Worm (Caenorhabditis elegans) whole organism, late embryonic: ENCODE data around the gene cyp-33C4.

Source experiments
- ceh-14 ChIP-seq: sonication (generic microtip); optimal IDR thresholded peaks from 2 replicates; lab custom pipeline; 2016; ENCODE audit warnings: missing genotype, missing genetic modification characterization, missing compliant biosample characterization
- ets-4 ChIP-seq: sonication (generic microtip); optimal IDR thresholded peaks from 2 replicates; lab custom pipeline; 2016; ENCODE audit warnings: missing genetic modification characterization, missing compliant biosample characterization
- fkh-10 ChIP-seq: fragments of 150-350 bp; optimal IDR thresholded peaks from 2 replicates; lab custom pipeline; 2014; ENCODE audit warnings: missing biosample characterization, missing genetic modification reagents, missing genetic modification characterization
- hlh-13 ChIP-seq: fragments of 200-800 bp; sonication (Bioruptor generic); optimal IDR thresholded peaks from 2 replicates; lab custom pipeline; 2018; ENCODE audit warnings: mild to moderate bottlenecking, missing genetic modification characterization, missing compliant biosample characterization
- madf-2 ChIP-seq: sonication (generic microtip); optimal IDR thresholded peaks from 2 replicates; lab custom pipeline; 2017; ENCODE audit warnings: missing genetic modification characterization, missing compliant biosample characterization
- nfya-1 ChIP-seq: sonication (generic microtip); optimal IDR thresholded peaks from 2 replicates; lab custom pipeline; 2017; ENCODE audit warnings: missing genetic modification characterization, mild to moderate bottlenecking, missing compliant biosample characterization, antibody characterized with exemption, moderate library complexity
- nhr-11 ChIP-seq: fragments of 150-350 bp; optimal IDR thresholded peaks from 2 replicates; lab custom pipeline; 2014; ENCODE audit warnings: missing biosample characterization, missing genetic modification characterization
- sox-2 ChIP-seq: fragments of 200-800 bp; sonication (Bioruptor generic); IDR thresholded peaks from 2 replicates; pipeline ENCODE4 v1.3.6; 2022; ENCODE audit warnings: missing genetic modification reagents, missing genetic modification characterization, missing compliant biosample characterization

DNA sequence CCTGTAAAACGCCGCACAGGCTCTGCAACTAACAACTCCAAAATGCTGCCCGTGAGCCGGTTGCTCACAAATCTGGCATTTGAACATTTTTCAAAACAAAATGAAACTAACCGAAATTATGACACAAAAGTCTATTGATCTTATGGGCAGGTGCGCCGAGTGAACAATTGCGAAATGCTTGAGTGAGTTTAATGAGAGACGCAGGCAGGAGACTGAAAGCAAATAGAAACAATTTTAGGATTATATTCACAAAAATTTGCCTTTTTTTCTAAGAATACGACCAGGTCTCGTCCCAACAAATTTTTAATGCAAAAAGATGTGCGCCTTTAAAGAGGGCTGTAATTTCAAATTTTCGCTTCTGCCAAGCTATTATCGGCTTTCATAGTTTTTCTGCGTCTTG lies 28.5 kb downstream of the cyp-33C4 start, which contains the start of gene nhr-183:
- no peak for TF ChIP-seq nfya-1 (tag; lab: Kevin White, UChicago)
- TF ChIP-seq madf-2 (tag; lab: Kevin White, UChicago) = no peak
- TF ChIP-seq sox-2 (GFP tag; lab: Robert Waterston, UW) = no peak
- no peak for TF ChIP-seq ets-4 (tag; lab: Kevin White, UChicago)
- no peak for TF ChIP-seq nhr-11 (tag; lab: Kevin White, UChicago)
- TF ChIP-seq ceh-14 (tag; lab: Kevin White, UChicago) = no peak
- TF ChIP-seq hlh-13 = no peak
- TF ChIP-seq fkh-10 (GFP tag; lab: Kevin White, UChicago) = no peak
